Fruit fly (Drosophila melanogaster): ENCODE data around the gene RtcB.

The RtcB gene

DNA sequence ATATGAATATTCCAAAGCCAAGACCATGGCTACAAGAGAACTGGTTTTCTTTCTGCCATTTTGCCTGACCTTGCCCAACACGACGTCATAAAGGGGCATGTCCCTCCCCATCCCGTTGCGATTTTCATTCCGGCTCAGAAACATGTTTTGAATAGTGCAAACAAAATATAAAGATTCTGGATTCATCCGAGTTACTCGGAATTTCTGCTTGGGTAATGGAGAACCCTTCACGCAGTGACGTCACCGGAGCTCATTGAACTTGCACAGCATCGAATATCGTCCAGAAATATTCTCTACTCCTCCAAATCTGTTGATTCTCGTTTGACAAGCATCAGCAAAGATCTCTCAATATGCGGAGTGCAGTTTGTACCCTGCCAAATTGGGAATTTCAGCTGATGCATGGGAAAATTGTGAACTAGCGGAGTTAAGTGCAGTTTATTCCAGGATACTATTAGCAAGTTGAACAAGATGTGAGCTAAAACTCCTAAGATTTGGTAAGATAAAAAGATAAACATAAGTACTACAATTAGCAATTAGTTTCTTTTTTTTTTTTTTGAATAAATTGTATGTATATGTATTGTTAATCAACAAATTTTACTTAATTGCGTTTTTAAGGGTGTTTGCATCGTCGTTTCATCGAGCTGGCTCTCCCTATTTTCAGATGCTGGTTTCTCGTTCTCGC lies 23.8 kb downstream of the RtcB start, which contains the start of gene CG10026 (continued):
- TF ChIP-seq CG8632 (GFP tag; optimal IDR thresholded peaks at IDR 0.05) (peak; percentile 45), Eip75B (GFP tag; optimal IDR thresholded peaks at IDR 0.05) (peak; percentile 23), CG32006 (GFP tag; optimal IDR thresholded peaks at IDR 0.05) (peak; percentile 48), CG6792 (GFP tag; optimal IDR thresholded peaks at IDR 0.05) (no peak), CG6854 (GFP tag; optimal IDR thresholded peaks at IDR 0.05) (no peak), CG10631 (GFP tag; optimal IDR thresholded peaks at IDR 0.05) (peak; percentile 44), dsx (GFP tag; optimal IDR thresholded peaks at IDR 0.05; ENCODE audit: poor library complexity, severe bottlenecking) (no peak), CG10669 (GFP tag; optimal IDR thresholded peaks at IDR 0.05) (peak; percentile 63), CG1621 (tag; optimal IDR thresholded peaks at IDR 0.05) (no peak), fkh (GFP tag; optimal IDR thresholded peaks at IDR 0.05) (no peak), CG31627 (GFP tag; optimal IDR thresholded peaks at IDR 0.05) (peak; percentile 35), Hr4 (GFP tag; optimal IDR thresholded peaks at IDR 0.05) (peak; percentile 40), CG3032 (tag; optimal IDR thresholded peaks at IDR 0.05) (peak; percentile 67), Gug (GFP tag; IDR thresholded peaks at IDR 0.05) (no peak), CG11902 (GFP tag; optimal IDR thresholded peaks at IDR 0.05) (no peak), fd59A (GFP tag; optimal IDR thresholded peaks at IDR 0.05) (peak; percentile 61), acj6 (GFP tag; optimal IDR thresholded peaks at IDR 0.05) (peak; percentile 64), CG11294 (GFP tag; IDR thresholded peaks at IDR 0.05) (no peak), cyc (GFP tag; optimal IDR thresholded peaks at IDR 0.05) (no peak), salr (GFP tag; optimal IDR thresholded peaks at IDR 0.05) (peak in 1 of 2 experiments; percentile 42), Sox102F (GFP tag; optimal IDR thresholded peaks at IDR 0.05) (peak; percentile 52), Sox15 (GFP tag; optimal IDR thresholded peaks at IDR 0.05) (no peak), spab (GFP tag; optimal IDR thresholded peaks at IDR 0.05) (peak; percentile 51), Ets96B (tag; optimal IDR thresholded peaks at IDR 0.05) (peak; percentile 61), Eip93F (GFP tag; optimal IDR thresholded peaks at IDR 0.05) (no peak), Ets21C (GFP tag; optimal IDR thresholded peaks at IDR 0.05) (peak; percentile 32), dac (GFP tag; optimal IDR thresholded peaks at IDR 0.05) (no peak), CG4318 (GFP tag; optimal IDR thresholded peaks at IDR 0.05) (no peak)

- TF ChIP-seq CG11902 (GFP tag; optimal IDR thresholded peaks at IDR 0.05) = no peak
- TF ChIP-seq CG8119 (GFP tag; IDR thresholded peaks at IDR 0.05) = 0 out of 3 replicates have a peak, but pooled peaks have one; percentile 20
- TF ChIP-seq svp (GFP tag) = peak; percentile 96
Measured at dm6 chr2L:19455209-19455608, 24.8 kb downstream of the RtcB start.

DNA sequence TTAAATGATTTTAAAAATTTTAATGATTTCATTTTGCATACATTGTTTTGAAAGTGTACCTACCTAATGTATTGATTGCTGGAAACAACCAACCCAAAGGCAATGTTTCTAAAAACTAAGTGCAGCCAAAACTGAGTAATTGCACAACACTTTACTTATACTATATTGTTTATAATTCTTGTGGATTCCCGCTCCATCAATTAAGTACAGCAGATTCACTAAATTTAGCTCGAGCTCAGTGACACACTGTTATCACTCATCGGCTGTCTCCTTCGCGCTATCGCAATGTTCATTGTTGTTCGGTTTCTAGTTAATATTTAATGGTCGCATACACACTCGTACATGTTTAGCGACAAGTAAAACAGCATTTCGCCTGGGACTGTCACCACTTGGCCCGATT lies 25.3 kb downstream of the RtcB start:
- TF ChIP-seq dsx (GFP tag; optimal IDR thresholded peaks at IDR 0.05; ENCODE audit: poor library complexity, severe bottlenecking) = peak; percentile 4
- TF ChIP-seq salr (GFP tag; optimal IDR thresholded peaks at IDR 0.05) = no peak

DNA sequence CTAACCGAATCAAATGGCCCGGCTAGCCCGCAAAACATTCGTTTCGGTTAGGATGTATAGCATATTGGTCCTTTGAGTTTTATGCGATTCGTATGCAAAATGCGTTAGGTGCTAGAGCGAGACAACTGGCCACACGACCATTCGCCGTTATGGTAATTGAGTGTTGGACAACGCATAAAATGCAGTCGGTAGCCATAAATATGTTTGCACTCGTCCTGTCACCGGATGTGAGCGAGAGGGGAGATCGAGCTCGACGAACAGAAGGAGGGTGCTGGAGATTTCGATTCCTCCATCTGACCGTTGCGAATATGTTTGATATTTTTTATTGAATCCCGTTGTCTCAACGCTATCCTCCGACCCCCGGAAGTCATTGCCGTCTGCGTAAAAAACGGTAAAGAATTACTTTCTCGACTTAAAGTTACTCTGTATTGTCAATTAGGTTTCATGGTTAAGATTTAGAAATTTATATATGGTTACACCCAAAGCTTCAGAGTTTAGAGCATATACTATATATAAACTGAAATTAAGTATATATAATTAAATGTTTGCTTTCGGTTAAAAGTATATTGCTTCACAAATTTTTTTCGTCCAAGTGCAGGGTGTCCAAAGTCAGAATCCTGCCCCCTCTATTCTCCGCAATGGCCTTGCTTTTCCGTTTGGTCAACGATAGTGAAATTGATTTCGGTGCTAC lies 27.6 kb downstream of the RtcB start:
- TF ChIP-seq Sox14 (GFP tag; optimal IDR thresholded peaks at IDR 0.05) (no peak), Ets21C (GFP tag; optimal IDR thresholded peaks at IDR 0.05) (no peak), fd59A (GFP tag; optimal IDR thresholded peaks at IDR 0.05) (no peak), svp (GFP tag) (no peak), CG8119 (GFP tag; IDR thresholded peaks at IDR 0.05) (no peak), Hr39 (GFP tag; optimal IDR thresholded peaks at IDR 0.05) (no peak), Eip93F (GFP tag; optimal IDR thresholded peaks at IDR 0.05) (no peak), dsx (GFP tag; optimal IDR thresholded peaks at IDR 0.05; ENCODE audit: poor library complexity, severe bottlenecking) (no peak), Met (GFP tag; optimal IDR thresholded peaks at IDR 0.05) (no peak), CG1621 (tag; optimal IDR thresholded peaks at IDR 0.05) (no peak), CG11902 (GFP tag; optimal IDR thresholded peaks at IDR 0.05) (no peak), ss (GFP tag; optimal IDR thresholded peaks at IDR 0.05) (no peak), CG4318 (GFP tag; optimal IDR thresholded peaks at IDR 0.05) (no peak), Hr4 (GFP tag; optimal IDR thresholded peaks at IDR 0.05) (no peak), net (GFP tag; optimal IDR thresholded peaks at IDR 0.05) (no peak), fkh (GFP tag; optimal IDR thresholded peaks at IDR 0.05) (no peak), CG11294 (GFP tag; IDR thresholded peaks at IDR 0.05) (no peak), lz (GFP tag; optimal IDR thresholded peaks at IDR 0.05) (no peak)

Measured in whole organism, prepupa.